Worm (Caenorhabditis elegans) whole organism, L2 larva: ENCODE results near the gene atln-2.

ENCODE experiments used
- C34F6.9 ChIP-seq: fragments of 150-350 bp; optimal IDR thresholded peaks from 2 replicates; lab custom pipeline; 2014; ENCODE audit warnings: missing biosample characterization, missing genetic modification characterization
- F13H6.1 ChIP-seq: sonication (generic microtip); optimal IDR thresholded peaks from 2 replicates; lab custom pipeline; 2016; ENCODE audit warnings: missing genetic modification characterization, missing compliant biosample characterization
- R02D3.7 ChIP-seq: fragments of 150-350 bp; optimal IDR thresholded peaks from 2 replicates; lab custom pipeline; 2014; ENCODE audit warnings: missing biosample characterization, missing genetic modification characterization
- Y55F3AM.14 ChIP-seq: fragments of 200-800 bp; sonication (Bioruptor generic); optimal IDR thresholded peaks from 2 replicates; lab custom pipeline; 2018; ENCODE audit warnings: mild to moderate bottlenecking, missing genetic modification characterization, missing compliant biosample characterization
- ZK546.5 ChIP-seq: sonication (generic microtip); optimal IDR thresholded peaks from 2 replicates; lab custom pipeline; 2017; ENCODE audit warnings: missing biosample characterization, missing genetic modification characterization
- alr-1 ChIP-seq: fragments of 150-350 bp; optimal IDR thresholded peaks from 2 replicates; lab custom pipeline; 2014; ENCODE audit warnings: missing biosample characterization, missing genetic modification characterization
- aly-2 ChIP-seq: fragments of 150-350 bp; optimal IDR thresholded peaks from 2 replicates; lab custom pipeline; 2014; ENCODE audit warnings: missing biosample characterization, missing genetic modification characterization
- ama-1 ChIP-seq: fragments of 150-350 bp; optimal IDR thresholded peaks from 2 replicates; lab custom pipeline; 2018; ENCODE audit warnings: inconsistent platforms
- blmp-1 ChIP-seq: sonication (generic microtip); optimal IDR thresholded peaks from 2 replicates; lab custom pipeline; 2017; ENCODE audit warnings: missing genetic modification characterization, mild to moderate bottlenecking, missing compliant biosample characterization, antibody characterized with exemption, moderate library complexity; ENCODE audit not compliant: insufficient read depth
- ceh-16 ChIP-seq: fragments of 150-350 bp; optimal IDR thresholded peaks from 2 replicates; lab custom pipeline; 2014; ENCODE audit warnings: missing biosample characterization, missing genetic modification characterization
- ceh-82 ChIP-seq: fragments of 150-350 bp; optimal IDR thresholded peaks from 2 replicates; lab custom pipeline; 2014; ENCODE audit warnings: missing biosample characterization, missing genetic modification characterization
- crh-2 ChIP-seq: sonication (generic microtip); optimal IDR thresholded peaks from 2 replicates; lab custom pipeline; 2017; ENCODE audit warnings: missing biosample characterization, missing genetic modification characterization
- dmd-4 ChIP-seq: sonication (generic microtip); optimal IDR thresholded peaks from 2 replicates; lab custom pipeline; 2017; ENCODE audit warnings: missing biosample characterization, missing genetic modification characterization
- egl-27 ChIP-seq: sonication (generic microtip); optimal IDR thresholded peaks from 3 replicates; lab custom pipeline; 2017; ENCODE audit warnings: missing biosample characterization, missing genetic modification reagents, missing genetic modification characterization
- elt-1 ChIP-seq: fragments of 150-350 bp; optimal IDR thresholded peaks from 2 replicates; lab custom pipeline; 2014; ENCODE audit warnings: missing biosample characterization, missing genetic modification characterization
- elt-3 ChIP-seq: sonication (generic microtip); optimal IDR thresholded peaks from 2 replicates; lab custom pipeline; 2017; ENCODE audit warnings: missing biosample characterization, missing genetic modification characterization
- fos-1 ChIP-seq: fragments of 150-350 bp; optimal IDR thresholded peaks from 2 replicates; lab custom pipeline; 2014; ENCODE audit warnings: missing biosample characterization, missing genetic modification characterization
- gmeb-1 ChIP-seq: fragments of 150-350 bp; optimal IDR thresholded peaks from 2 replicates; lab custom pipeline; 2014; ENCODE audit warnings: missing biosample characterization, missing genetic modification characterization
- lin-11 ChIP-seq: fragments of 150-350 bp; sonication (generic microtip); optimal IDR thresholded peaks from 2 replicates; lab custom pipeline; 2014; ENCODE audit warnings: missing biosample characterization, missing genetic modification characterization, inconsistent platforms, mixed read lengths
- lin-13 ChIP-seq: fragments of 150-350 bp; optimal IDR thresholded peaks from 2 replicates; lab custom pipeline; 2014; ENCODE audit warnings: missing biosample characterization, missing genetic modification reagents, missing genetic modification characterization
- lin-39 ChIP-seq: fragments of 150-350 bp; optimal IDR thresholded peaks from 2 replicates; lab custom pipeline; 2014; ENCODE audit warnings: missing biosample characterization, missing genetic modification reagents, missing genetic modification characterization
- lsy-2 ChIP-seq, 2 experiments: fragments of 150-350 bp in 1 of 2; sonication (generic microtip) in 1 of 2; optimal IDR thresholded peaks; 2 replicates each; lab custom pipeline; 2014 to 2017; ENCODE audit warnings: missing biosample characterization in 2 of 2, missing genetic modification characterization in 2 of 2
- mab-5 ChIP-seq: fragments of 150-350 bp; optimal IDR thresholded peaks from 2 replicates; lab custom pipeline; 2014; ENCODE audit warnings: missing biosample characterization, missing genetic modification characterization
- mbf-1 ChIP-seq: sonication (generic microtip); optimal IDR thresholded peaks from 2 replicates; lab custom pipeline; 2017; ENCODE audit warnings: missing biosample characterization, missing genetic modification characterization
- mdl-1 ChIP-seq, 2 experiments: fragments of 150-350 bp in 1 of 2; sonication (generic microtip) in 1 of 2; optimal IDR thresholded peaks; 2 replicates each; lab custom pipeline; 2017; ENCODE audit warnings: missing biosample characterization in 2 of 2, missing genetic modification characterization in 2 of 2
- nhr-10 ChIP-seq: sonication (generic microtip); optimal IDR thresholded peaks from 2 replicates; lab custom pipeline; 2017; ENCODE audit warnings: missing biosample characterization, missing genetic modification characterization
- nhr-11 ChIP-seq: fragments of 150-350 bp; optimal IDR thresholded peaks from 2 replicates; lab custom pipeline; 2014; ENCODE audit warnings: missing biosample characterization, missing genetic modification characterization
- nhr-12 ChIP-seq: fragments of 150-350 bp; optimal IDR thresholded peaks from 2 replicates; lab custom pipeline; 2014; ENCODE audit warnings: missing biosample characterization, missing genetic modification characterization
- nhr-129 ChIP-seq: fragments of 150-350 bp; optimal IDR thresholded peaks from 2 replicates; lab custom pipeline; 2014; ENCODE audit warnings: missing biosample characterization, missing genetic modification characterization
- nhr-21 ChIP-seq: fragments of 150-350 bp; optimal IDR thresholded peaks from 2 replicates; lab custom pipeline; 2014; ENCODE audit warnings: missing biosample characterization, missing genetic modification characterization
- nhr-23 ChIP-seq: fragments of 150-350 bp; optimal IDR thresholded peaks from 2 replicates; lab custom pipeline; 2014; ENCODE audit warnings: missing biosample characterization, missing genetic modification reagents, missing genetic modification characterization
- nhr-237 ChIP-seq: fragments of 150-350 bp; optimal IDR thresholded peaks from 2 replicates; lab custom pipeline; 2014; ENCODE audit warnings: missing biosample characterization, missing genetic modification characterization
- nhr-25 ChIP-seq: fragments of 150-350 bp; sonication (generic microtip); optimal IDR thresholded peaks from 3 replicates; lab custom pipeline; 2014; ENCODE audit warnings: missing biosample characterization, missing genetic modification characterization
- nhr-6 ChIP-seq: fragments of 150-350 bp; optimal IDR thresholded peaks from 2 replicates; lab custom pipeline; 2014; ENCODE audit warnings: missing biosample characterization, missing genetic modification characterization
- nhr-77 ChIP-seq: fragments of 150-350 bp; optimal IDR thresholded peaks from 2 replicates; lab custom pipeline; 2014; ENCODE audit warnings: missing biosample characterization, missing genetic modification characterization
- peb-1 ChIP-seq: fragments of 150-350 bp; optimal IDR thresholded peaks from 2 replicates; lab custom pipeline; 2014; ENCODE audit warnings: missing biosample characterization, missing genetic modification characterization
- sem-4 ChIP-seq: fragments of 150-350 bp; optimal IDR thresholded peaks from 2 replicates; lab custom pipeline; 2014; ENCODE audit warnings: missing biosample characterization, missing genetic modification reagents, missing genetic modification characterization
- skn-1 ChIP-seq: sonication (generic microtip); optimal IDR thresholded peaks from 2 replicates; lab custom pipeline; 2017; ENCODE audit warnings: missing biosample characterization, missing genetic modification characterization
- sma-3 ChIP-seq: sonication (generic microtip); optimal IDR thresholded peaks from 2 replicates; lab custom pipeline; 2016; ENCODE audit warnings: missing genetic modification reagents, missing genetic modification characterization, missing compliant biosample characterization
- sma-9 ChIP-seq, 2 experiments: fragments of 150-350 bp in 1 of 2; sonication (generic microtip) in 1 of 2; optimal IDR thresholded peaks; 2 replicates each; lab custom pipeline; 2014 to 2016; ENCODE audit warnings: missing genetic modification characterization in 2 of 2, mild to moderate bottlenecking in 1 of 2, missing biosample characterization in 1 of 2, missing compliant biosample characterization in 1 of 2, missing genetic modification reagents in 1 of 2, moderate library complexity in 1 of 2
- snpc-4 ChIP-seq: fragments of 150-350 bp; optimal IDR thresholded peaks from 2 replicates; lab custom pipeline; 2014; ENCODE audit warnings: missing biosample characterization, missing genetic modification characterization
- unc-39 ChIP-seq: fragments of 150-350 bp; optimal IDR thresholded peaks from 2 replicates; lab custom pipeline; 2014; ENCODE audit warnings: missing biosample characterization, missing genetic modification characterization
- unc-55 ChIP-seq: fragments of 150-350 bp; sonication (generic microtip); optimal IDR thresholded peaks from 3 replicates; lab custom pipeline; 2014; ENCODE audit warnings: missing biosample characterization, missing genetic modification reagents, missing genetic modification characterization
- unc-62 ChIP-seq: fragments of 150-350 bp; optimal IDR thresholded peaks from 2 replicates; lab custom pipeline; 2014; ENCODE audit warnings: missing biosample characterization, missing genetic modification reagents, missing genetic modification characterization
- zag-1 ChIP-seq: fragments of 150-350 bp; optimal IDR thresholded peaks from 2 replicates; lab custom pipeline; 2014; ENCODE audit warnings: missing biosample characterization, missing genetic modification characterization
- ztf-1 ChIP-seq: fragments of 200-800 bp; sonication (Bioruptor generic); conservative IDR thresholded peaks from 2 replicates; pipeline ENCODE4 v1.3.6; 2022; ENCODE audit warnings: missing genetic modification characterization, missing compliant biosample characterization
- ztf-11 ChIP-seq: sonication (generic microtip); optimal IDR thresholded peaks from 2 replicates; lab custom pipeline; 2017; ENCODE audit warnings: missing biosample characterization, missing genetic modification characterization
- ztf-4 ChIP-seq: fragments of 150-350 bp; optimal IDR thresholded peaks from 2 replicates; lab custom pipeline; 2014; ENCODE audit warnings: missing biosample characterization, missing genetic modification characterization

atln-2 gene

DNA sequence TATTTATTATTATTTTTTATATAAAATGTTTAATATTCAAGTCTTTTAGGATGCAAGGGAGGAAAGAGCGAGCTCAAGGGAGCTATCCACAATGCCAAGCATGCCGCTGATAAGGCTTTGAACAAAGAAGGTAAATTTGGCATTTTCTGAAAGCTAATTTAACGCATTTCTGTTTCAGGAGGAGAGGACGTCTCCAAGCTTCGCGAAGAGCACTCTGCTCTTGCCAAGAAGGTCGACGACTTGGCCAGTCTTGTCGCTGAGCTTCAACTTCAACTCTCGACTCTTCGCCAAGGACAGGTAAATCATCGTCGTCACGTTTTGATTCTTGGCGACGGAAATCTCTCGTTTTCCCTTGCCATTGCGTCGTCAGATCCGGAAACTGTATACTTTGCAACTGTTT lies 56.1 kb downstream of the atln-2 start:
- TF ChIP-seq nhr-6 (tag; lab: Kevin White, UChicago): no peak

DNA sequence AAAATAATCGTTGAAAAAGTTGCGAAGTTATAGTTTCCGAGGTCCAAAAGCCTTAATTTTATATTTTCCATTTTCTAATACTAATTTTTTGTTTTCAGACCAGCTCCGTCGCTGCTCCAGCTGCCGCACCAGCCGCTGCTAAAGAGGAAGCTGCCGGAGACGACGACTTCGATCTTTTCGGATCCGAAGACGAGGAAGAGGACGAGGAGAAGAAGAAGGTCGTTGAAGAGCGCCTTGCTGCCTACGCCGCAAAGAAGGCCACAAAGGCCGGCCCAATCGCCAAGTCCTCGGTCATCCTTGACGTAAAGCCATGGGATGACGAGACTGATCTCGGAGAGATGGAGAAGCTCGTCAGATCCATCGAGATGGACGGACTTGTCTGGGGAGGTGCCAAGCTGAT lies 57.4 kb downstream of the atln-2 start:
- TF ChIP-seq dmd-4 (tag; lab: Kevin White, UChicago) (no peak), nhr-77 (tag; lab: Kevin White, UChicago) (no peak), lin-13 (GFP tag; lab: Kevin White, UChicago) (no peak), sem-4 (tag; lab: Kevin White, UChicago) (no peak), nhr-25 (no peak), ceh-82 (no peak), elt-3 (tag; lab: Kevin White, UChicago) (no peak)

DNA sequence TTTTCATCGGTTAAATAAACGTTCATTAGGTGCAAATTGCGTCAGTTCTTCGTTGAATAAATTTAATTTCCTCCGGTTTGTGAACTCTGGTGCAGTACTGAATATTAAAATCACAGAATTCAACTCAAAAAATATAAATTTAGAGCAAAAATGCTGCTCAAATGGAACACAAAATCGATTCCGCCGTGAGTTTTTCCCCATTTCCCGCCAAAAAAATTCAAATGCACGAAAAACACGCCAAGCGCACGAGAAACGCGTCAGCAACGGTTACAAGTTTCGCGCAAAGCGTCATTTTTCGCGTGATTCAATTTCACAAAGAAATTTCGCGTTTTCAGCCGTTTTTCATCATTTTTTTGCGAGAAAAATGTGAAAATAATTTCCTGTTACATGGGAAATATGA lies 58.1 kb downstream of the atln-2 start, which contains the start of gene hrpu-1:
hrpu-1 (plus strand) TSS at position 140 of the 400 bp plus-strand sequence.
- TF ChIP-seq unc-62 (GFP tag; lab: Kevin White, UChicago) (no peak), nhr-11 (tag; lab: Kevin White, UChicago) (no peak), C34F6.9 (tag; lab: Kevin White, UChicago) (peak; percentile 95), gmeb-1 (tag; lab: Kevin White, UChicago) (peak; percentile 94), nhr-21 (peak; percentile 71), ZK546.5 (tag; lab: Kevin White, UChicago) (no peak), ceh-82 (no peak), nhr-129 (tag; lab: Kevin White, UChicago) (peak; percentile 96), nhr-12 (tag; lab: Kevin White, UChicago) (no peak), Y55F3AM.14 (GFP tag; lab: Kevin White, UChicago) (no peak), ztf-4 (tag; lab: Kevin White, UChicago) (peak; percentile 65), dmd-4 (tag; lab: Kevin White, UChicago) (no peak), mab-5 (tag; lab: Kevin White, UChicago) (peak; percentile 10), nhr-10 (tag; lab: Kevin White, UChicago) (no peak), mdl-1 (tag; optimal IDR thresholded peaks at IDR 0.05; lab: Kevin White, UChicago) (no peak), snpc-4 (tag; lab: Kevin White, UChicago) (peak; percentile 53), sma-3 (GFP tag; lab: Kevin White, UChicago) (peak; percentile 57), nhr-237 (tag; lab: Kevin White, UChicago) (no peak), zag-1 (tag; lab: Kevin White, UChicago) (peak; percentile 47), lin-11 (tag; lab: Kevin White, UChicago) (peak; percentile 55), nhr-23 (tag; lab: Kevin White, UChicago) (no peak), nhr-6 (tag; lab: Kevin White, UChicago) (peak; percentile 12), lin-39 (tag; lab: Kevin White, UChicago) (no peak), sem-4 (tag; lab: Kevin White, UChicago) (peak; percentile 7), unc-39 (tag; lab: Kevin White, UChicago) (no peak), ceh-16 (no peak), ztf-11 (no peak), egl-27 (no peak), R02D3.7 (no peak), skn-1 (tag; lab: Kevin White, UChicago) (no peak), ama-1 (peak; percentile 46), ztf-1 (no peak), lsy-2 (tag; optimal IDR thresholded peaks at IDR 0.05; lab: Kevin White, UChicago) (peak; percentile 86 to 90), alr-1 (no peak), aly-2 (no peak), F13H6.1 (tag; lab: Kevin White, UChicago) (peak; percentile 63), crh-2 (peak; percentile 81), sma-9 (GFP tag; optimal IDR thresholded peaks at IDR 0.05; lab: Kevin White, UChicago) (peak; percentile 64), sma-9 (tag; optimal IDR thresholded peaks at IDR 0.05; lab: Kevin White, UChicago) (no peak), elt-1 (tag; lab: Kevin White, UChicago) (no peak), nhr-77 (tag; lab: Kevin White, UChicago) (no peak), fos-1 (peak; percentile 44), unc-55 (peak; percentile 81), blmp-1 (tag; lab: Kevin White, UChicago) (no peak), lin-13 (GFP tag; lab: Kevin White, UChicago) (peak; percentile 84), elt-3 (tag; lab: Kevin White, UChicago) (no peak), nhr-25 (peak; percentile 81), peb-1 (tag; lab: Kevin White, UChicago) (no peak), mbf-1 (tag; lab: Kevin White, UChicago) (no peak)
